Fruit fly (Drosophila melanogaster) whole organism, embryonic: Measurements from ENCODE around the gene CG14356.

ENCODE experiments used
- CG1024 ChIP-seq: fragments of 200-800 bp; sonication (Bioruptor generic); IDR thresholded peaks from 2 replicates; pipeline ENCODE4 v1.3.6; 2022; ENCODE audit warnings: missing biosample characterization, missing genetic modification characterization
- CG11560 ChIP-seq: fragments of 200-800 bp; sonication (Bioruptor generic); IDR thresholded peaks from 3 replicates; pipeline ENCODE4 v1.3.6; 2022; ENCODE audit warnings: missing biosample characterization, missing genetic modification characterization
- CG11696 ChIP-seq: fragments of 200-800 bp; sonication (Bioruptor generic); IDR thresholded peaks from 2 replicates; pipeline ENCODE4 v1.3.6; 2022; ENCODE audit warnings: missing biosample characterization, missing genetic modification characterization
- CG1233 ChIP-seq: fragments of 200-800 bp; sonication (Bioruptor generic); optimal IDR thresholded peaks from 4 replicates; lab custom pipeline; 2018; ENCODE audit warnings: missing biosample characterization, mild to moderate bottlenecking, missing genetic modification characterization
- CG12769 ChIP-seq: fragments of 200-800 bp; sonication (Bioruptor generic); optimal IDR thresholded peaks from 2 replicates; lab custom pipeline; 2019; ENCODE audit warnings: missing biosample characterization, mild to moderate bottlenecking, missing genetic modification characterization, moderate library complexity
- CG14050 ChIP-seq: fragments of 200-800 bp; sonication (Bioruptor generic); IDR thresholded peaks from 3 replicates; pipeline ENCODE4 v1.3.6; 2022; ENCODE audit warnings: missing biosample characterization, missing genetic modification characterization
- CG14441 ChIP-seq: fragments of 200-800 bp; sonication (Bioruptor generic); IDR thresholded peaks from 2 replicates; pipeline ENCODE4 v1.3.6; 2022; ENCODE audit warnings: missing biosample characterization, missing genetic modification characterization
- CG14667 ChIP-seq: fragments of 200-800 bp; sonication (Bioruptor generic); IDR thresholded peaks from 2 replicates; pipeline ENCODE4 v1.3.6; 2022; ENCODE audit warnings: missing biosample characterization, missing genetic modification characterization
- CG16815 ChIP-seq: fragments of 200-800 bp; sonication (Bioruptor generic); optimal IDR thresholded peaks from 3 replicates; lab custom pipeline; 2017; ENCODE audit warnings: missing biosample characterization, mild to moderate bottlenecking, missing genetic modification characterization
- CG17359 ChIP-seq: fragments of 200-800 bp; sonication (Bioruptor generic); optimal IDR thresholded peaks from 3 replicates; lab custom pipeline; 2018; ENCODE audit warnings: missing biosample characterization, mild to moderate bottlenecking, missing genetic modification characterization, moderate library complexity
- CG18011 ChIP-seq: fragments of 200-800 bp; sonication (Bioruptor generic); optimal IDR thresholded peaks from 2 replicates; lab custom pipeline; 2017; ENCODE audit warnings: missing biosample characterization, missing genetic modification characterization, mild to moderate bottlenecking, moderate library complexity, missing genotype
- CG2199 ChIP-seq: fragments of 200-800 bp; sonication (Bioruptor generic); IDR thresholded peaks from 3 replicates; pipeline ENCODE4 v1.3.6; 2022; ENCODE audit warnings: missing biosample characterization, missing genetic modification characterization
- CG30431 ChIP-seq: fragments of 200-800 bp; sonication (Bioruptor generic); optimal IDR thresholded peaks from 2 replicates; lab custom pipeline; 2017; ENCODE audit warnings: missing biosample characterization, missing genetic modification characterization
- CG34376 ChIP-seq: fragments of 200-800 bp; sonication (Bioruptor generic); optimal IDR thresholded peaks from 2 replicates; lab custom pipeline; 2018; ENCODE audit warnings: missing biosample characterization, mild to moderate bottlenecking, missing genetic modification characterization
- CG4282 ChIP-seq: fragments of 200-800 bp; sonication (Bioruptor generic); optimal IDR thresholded peaks from 2 replicates; lab custom pipeline; 2016; ENCODE audit warnings: missing biosample characterization, missing genetic modification characterization
- CG4328 ChIP-seq: fragments of 200-800 bp; sonication (Bioruptor generic); optimal IDR thresholded peaks from 3 replicates; lab custom pipeline; 2017; ENCODE audit warnings: missing biosample characterization, missing genetic modification reagents, missing genetic modification characterization
- CG7556 ChIP-seq: fragments of 200-800 bp; sonication (Bioruptor generic); optimal IDR thresholded peaks from 2 replicates; lab custom pipeline; 2017; ENCODE audit warnings: missing biosample characterization, mild to moderate bottlenecking, missing genetic modification characterization
- CG7786 ChIP-seq: fragments of 200-800 bp; sonication (Bioruptor generic); optimal IDR thresholded peaks from 2 replicates; lab custom pipeline; 2016; ENCODE audit warnings: missing biosample characterization, missing genetic modification characterization
- CG8290 ChIP-seq, 3 experiments: fragments of 200-800 bp; sonication (Bioruptor generic); optimal IDR thresholded peaks; 2 replicates each; lab custom pipeline; 2016 to 2019; ENCODE audit warnings: missing biosample characterization in 3 of 3, missing genetic modification characterization in 3 of 3, mild to moderate bottlenecking in 2 of 3, moderate library complexity in 1 of 3
- E2f2 ChIP-seq: fragments of 200-800 bp; sonication (Bioruptor generic); IDR thresholded peaks from 2 replicates; pipeline ENCODE4 v1.3.6; 2022; ENCODE audit warnings: missing biosample characterization, missing genetic modification characterization
- Hey ChIP-seq: fragments of 200-800 bp; sonication (Bioruptor generic); optimal IDR thresholded peaks from 3 replicates; lab custom pipeline; 2018; ENCODE audit warnings: missing biosample characterization, mild to moderate bottlenecking, missing genetic modification characterization
- HmgD ChIP-seq: fragments of 200-800 bp; sonication (Bioruptor generic); optimal IDR thresholded peaks from 3 replicates; lab custom pipeline; 2016; ENCODE audit warnings: missing biosample characterization, missing genetic modification characterization
- Hr3 ChIP-seq: fragments of 200-800 bp; sonication (Bioruptor generic); optimal IDR thresholded peaks from 3 replicates; lab custom pipeline; 2016; ENCODE audit warnings: missing biosample characterization, missing genetic modification characterization
- Hr39 ChIP-seq: fragments of >200 bp; optimal IDR thresholded peaks from 2 replicates; lab custom pipeline; 2017
- NC2β ChIP-seq: fragments of 200-800 bp; sonication (Bioruptor generic); optimal IDR thresholded peaks from 2 replicates; lab custom pipeline; 2016; ENCODE audit warnings: missing biosample characterization, missing genetic modification characterization
- Nf-YB ChIP-seq: fragments of 200-800 bp; sonication (Bioruptor generic); optimal IDR thresholded peaks from 3 replicates; lab custom pipeline; 2019; ENCODE audit warnings: missing biosample characterization, mild to moderate bottlenecking, missing genetic modification characterization, moderate library complexity
- Pdp1 ChIP-seq, 2 experiments: fragments of 200-800 bp; sonication (Bioruptor generic); optimal IDR thresholded peaks; 3 replicates each; lab custom pipeline; 2016; ENCODE audit warnings: missing biosample characterization in 2 of 2, missing genetic modification characterization in 2 of 2, mild to moderate bottlenecking in 1 of 2, moderate library complexity in 1 of 2
- Vsx1 ChIP-seq: fragments of 200-800 bp; sonication (Bioruptor generic); optimal IDR thresholded peaks from 2 replicates; lab custom pipeline; 2017; ENCODE audit warnings: missing biosample characterization, mild to moderate bottlenecking, missing genetic modification characterization, missing genetic modification reagents
- YL-1 ChIP-seq: fragments of 200-800 bp; sonication (Bioruptor generic); optimal IDR thresholded peaks from 3 replicates; lab custom pipeline; 2017; ENCODE audit warnings: missing biosample characterization, mild to moderate bottlenecking, missing genetic modification characterization
- ap ChIP-seq: fragments of 200-800 bp; sonication (Bioruptor generic); IDR thresholded peaks from 2 replicates; pipeline ENCODE4 v1.3.6; 2022; ENCODE audit warnings: missing biosample characterization, missing genetic modification characterization
- ara ChIP-seq: fragments of 200-800 bp; sonication (Bioruptor generic); IDR thresholded peaks from 2 replicates; pipeline ENCODE4 v1.3.6; 2022; ENCODE audit warnings: missing biosample characterization, missing genetic modification characterization
- ash1 ChIP-seq: fragments of 200-800 bp; sonication (Bioruptor generic); optimal IDR thresholded peaks from 2 replicates; lab custom pipeline; 2018; ENCODE audit warnings: missing biosample characterization, mild to moderate bottlenecking, missing genetic modification characterization
- az2 ChIP-seq: fragments of 200-800 bp; sonication (Bioruptor generic); optimal IDR thresholded peaks from 3 replicates; lab custom pipeline; 2016; ENCODE audit warnings: missing biosample characterization, missing genetic modification characterization
- br ChIP-seq: fragments of >200 bp; optimal IDR thresholded peaks from 2 replicates; lab custom pipeline; 2017
- chinmo ChIP-seq: fragments of 200-800 bp; sonication (Bioruptor generic); IDR thresholded peaks from 4 replicates; pipeline ENCODE4 v1.3.6; 2022; ENCODE audit warnings: missing biosample characterization, missing genetic modification characterization; ENCODE audit not compliant: partially characterized antibody
- dmrt99B ChIP-seq: fragments of 200-800 bp; sonication (Bioruptor generic); optimal IDR thresholded peaks from 2 replicates; lab custom pipeline; 2018; ENCODE audit warnings: missing biosample characterization, mild to moderate bottlenecking, missing genetic modification characterization, moderate library complexity
- en ChIP-seq: fragments of 200-800 bp; sonication (Bioruptor generic); optimal IDR thresholded peaks from 2 replicates; lab custom pipeline; 2016; ENCODE audit warnings: missing biosample characterization, missing genetic modification characterization
- ftz-f1 ChIP-seq: fragments of 200-800 bp; sonication (Bioruptor generic); optimal IDR thresholded peaks from 2 replicates; lab custom pipeline; 2016; ENCODE audit warnings: missing biosample characterization, missing genetic modification characterization
- gt ChIP-seq: fragments of 200-800 bp; sonication (Bioruptor generic); IDR thresholded peaks from 2 replicates; pipeline ENCODE4 v1.3.6; 2022; ENCODE audit warnings: missing biosample characterization, missing genetic modification characterization
- jing ChIP-seq: fragments of 200-800 bp; sonication (Bioruptor generic); optimal IDR thresholded peaks from 2 replicates; lab custom pipeline; 2018; ENCODE audit warnings: missing biosample characterization, mild to moderate bottlenecking, missing genetic modification characterization
- ken ChIP-seq: fragments of 200-800 bp; sonication (Bioruptor generic); IDR thresholded peaks from 3 replicates; pipeline ENCODE4 v1.3.6; 2022; ENCODE audit warnings: missing biosample characterization, missing genetic modification characterization
- lola ChIP-seq, 3 experiments: fragments of >200 bp in 2 of 3; fragments of 200-800 bp in 1 of 3; sonication (Bioruptor generic) in 1 of 3; optimal IDR thresholded peaks; 2 replicates each; lab custom pipeline; 2017 to 2019; ENCODE audit warnings: missing biosample characterization in 3 of 3, missing genetic modification characterization in 3 of 3, mild to moderate bottlenecking in 1 of 3, moderate library complexity in 1 of 3
- mirr ChIP-seq: fragments of 200-800 bp; sonication (Bioruptor generic); optimal IDR thresholded peaks from 3 replicates; lab custom pipeline; 2018; ENCODE audit warnings: missing biosample characterization, mild to moderate bottlenecking, missing genetic modification characterization
- odd ChIP-seq: fragments of 200-800 bp; sonication (Bioruptor generic); optimal IDR thresholded peaks from 2 replicates; lab custom pipeline; 2017; ENCODE audit warnings: missing biosample characterization, mild to moderate bottlenecking, missing genetic modification characterization
- pros ChIP-seq: fragments of 200-800 bp; sonication (Bioruptor generic); optimal IDR thresholded peaks from 3 replicates; lab custom pipeline; 2019; ENCODE audit warnings: missing biosample characterization, mild to moderate bottlenecking, missing genetic modification characterization, moderate library complexity
- repo ChIP-seq: fragments of 200-800 bp; sonication (Bioruptor generic); optimal IDR thresholded peaks from 2 replicates; lab custom pipeline; 2016; ENCODE audit warnings: missing biosample characterization, missing genetic modification characterization
- rib ChIP-seq: fragments of 200-800 bp; sonication (Bioruptor generic); IDR thresholded peaks from 2 replicates; pipeline ENCODE4 v1.3.6; 2022; ENCODE audit warnings: missing biosample characterization, missing genetic modification characterization
- sens-2 ChIP-seq: fragments of 200-800 bp; sonication (Bioruptor generic); IDR thresholded peaks from 2 replicates; pipeline ENCODE4 v1.3.6; 2022; ENCODE audit warnings: missing biosample characterization, missing genetic modification characterization
- seq ChIP-seq: fragments of 200-800 bp; sonication (Bioruptor generic); IDR thresholded peaks from 2 replicates; pipeline ENCODE4 v1.3.6; 2022; ENCODE audit warnings: missing biosample characterization, missing genetic modification characterization
- sima ChIP-seq: fragments of 200-800 bp; sonication (Bioruptor generic); optimal IDR thresholded peaks from 2 replicates; lab custom pipeline; 2016; ENCODE audit warnings: missing biosample characterization, missing genetic modification characterization
- wek ChIP-seq: fragments of 200-800 bp; sonication (Bioruptor generic); optimal IDR thresholded peaks from 3 replicates; lab custom pipeline; 2018; ENCODE audit warnings: missing biosample characterization, mild to moderate bottlenecking, missing genetic modification characterization, moderate library complexity
- zfh1 ChIP-seq: fragments of 200-800 bp; sonication (Bioruptor generic); IDR thresholded peaks from 3 replicates; pipeline ENCODE4 v1.3.6; 2022; ENCODE audit warnings: missing biosample characterization, missing genetic modification characterization

Gene CG14356

dm6 chr3R:14095428-14095827 is 36.4 kb downstream of the CG14356 start (continued):
- TF ChIP-seq mirr (GFP tag; lab: Kevin White, UChicago) (no peak), CG18011 (no peak), rib (GFP tag; lab: Robert Waterston, UW) (no peak), ap (GFP tag; lab: Robert Waterston, UW) (no peak), CG14667 (GFP tag; lab: Robert Waterston, UW) (no peak), CG11696 (no peak), CG17359 (tag; lab: Kevin White, UChicago) (peak; percentile 70), CG16815 (no peak), zfh1 (peak; percentile 37; the same call in 1 of the 3 replicates), CG8290 (GFP tag; optimal IDR thresholded peaks at IDR 0.05; lab: Kevin White, UChicago) (no peak), CG8290 (tag; optimal IDR thresholded peaks at IDR 0.05; lab: Kevin White, UChicago) (no peak), YL-1 (GFP tag; lab: Kevin White, UChicago) (no peak), CG4282 (no peak), dmrt99B (tag; lab: Kevin White, UChicago) (peak; percentile 78), ken (no peak), ftz-f1 (GFP tag; lab: Kevin White, UChicago) (no peak), Hey (tag; lab: Kevin White, UChicago) (no peak), CG4328 (GFP tag; lab: Kevin White, UChicago) (no peak), Hr3 (GFP tag; lab: Kevin White, UChicago) (no peak), gt (no peak), CG34376 (GFP tag; lab: Kevin White, UChicago) (no peak), pros (GFP tag; lab: Kevin White, UChicago) (no peak), br (lab: Kevin White, UChicago) (no peak), CG14441 (GFP tag; lab: Robert Waterston, UW) (peak; percentile 38), HmgD (GFP tag; lab: Kevin White, UChicago) (no peak), Pdp1 (GFP tag; optimal IDR thresholded peaks at IDR 0.05; lab: Kevin White, UChicago) (peak; percentile 8 to 24), sima (GFP tag; lab: Kevin White, UChicago) (no peak), Hr39 (lab: Kevin White, UChicago) (no peak), CG1233 (GFP tag; lab: Kevin White, UChicago) (peak; percentile 32), CG2199 (GFP tag; lab: Robert Waterston, UW) (no peak), az2 (GFP tag; lab: Kevin White, UChicago) (peak; percentile 41), chinmo (no peak), CG7786 (GFP tag; lab: Kevin White, UChicago) (no peak), wek (no peak), CG30431 (no peak), jing (GFP tag; lab: Kevin White, UChicago) (no peak), CG11560 (no peak), en (GFP tag; lab: Kevin White, UChicago) (no peak), Nf-YB (GFP tag; lab: Kevin White, UChicago) (peak; percentile 18), lola (GFP tag; optimal IDR thresholded peaks at IDR 0.05; lab: Kevin White, UChicago) (no peak), ara (GFP tag; lab: Robert Waterston, UW) (peak; percentile 53; the same call in 1 of the 2 replicates), E2f2 (GFP tag; lab: Robert Waterston, UW) (peak; percentile 27; the same call in 1 of the 2 replicates), CG7556 (GFP tag; lab: Kevin White, UChicago) (peak; percentile 60), CG14050 (GFP tag; lab: Robert Waterston, UW) (peak; percentile 33; the same call in 2 of the 3 replicates), CG1024 (GFP tag; lab: Robert Waterston, UW) (no peak), seq (peak; percentile 45; the same call in 1 of the 2 replicates), CG12769 (tag; lab: Kevin White, UChicago) (no peak), sens-2 (GFP tag; lab: Robert Waterston, UW) (no peak), repo (no peak), Vsx1 (peak; percentile 39), NC2β (GFP tag; lab: Kevin White, UChicago) (no peak), ash1 (GFP tag; lab: Kevin White, UChicago) (no peak), odd (GFP tag; lab: Kevin White, UChicago) (peak; percentile 44)
